Fruit fly (Drosophila melanogaster) whole organism, embryonic: ENCODE results near the gene CG45218.
A peak's percentile ranks its signal among the peaks of the same experiment; 100 is the strongest.

Experiments used
- Adf1 ChIP-seq: fragments of 200-800 bp; sonication (Bioruptor generic); IDR thresholded peaks from 2 replicates; pipeline ENCODE4 v1.3.6; 2022; ENCODE audit warnings: missing biosample characterization, missing genetic modification characterization
- CG10147 ChIP-seq: fragments of 200-800 bp; sonication (Bioruptor generic); optimal IDR thresholded peaks from 2 replicates; lab custom pipeline; 2019; ENCODE audit warnings: missing biosample characterization, mild to moderate bottlenecking, missing genetic modification characterization, moderate library complexity
- CG12219 ChIP-seq: fragments of 200-800 bp; sonication (Bioruptor generic); optimal IDR thresholded peaks from 3 replicates; lab custom pipeline; 2018; ENCODE audit warnings: missing biosample characterization, mild to moderate bottlenecking, missing genetic modification characterization
- CG12299 ChIP-seq: fragments of 200-800 bp; sonication (Bioruptor generic); optimal IDR thresholded peaks from 2 replicates; lab custom pipeline; 2018; ENCODE audit warnings: missing biosample characterization, mild to moderate bottlenecking, missing genetic modification characterization
- CG12769 ChIP-seq: fragments of 200-800 bp; sonication (Bioruptor generic); optimal IDR thresholded peaks from 2 replicates; lab custom pipeline; 2019; ENCODE audit warnings: missing biosample characterization, mild to moderate bottlenecking, missing genetic modification characterization, moderate library complexity
- CG18599 ChIP-seq: fragments of 200-800 bp; sonication (Bioruptor generic); optimal IDR thresholded peaks from 3 replicates; lab custom pipeline; 2017; ENCODE audit warnings: missing biosample characterization, missing genetic modification characterization, mild to moderate bottlenecking, moderate library complexity, missing genetic modification reagents
- CG2678 ChIP-seq: fragments of 200-800 bp; sonication (Bioruptor generic); optimal IDR thresholded peaks from 3 replicates; lab custom pipeline; 2019; ENCODE audit warnings: missing biosample characterization, mild to moderate bottlenecking, missing genetic modification characterization, moderate library complexity
- CG3281 ChIP-seq: fragments of 200-800 bp; sonication (Bioruptor generic); optimal IDR thresholded peaks from 3 replicates; lab custom pipeline; 2017; ENCODE audit warnings: missing biosample characterization, mild to moderate bottlenecking, missing genetic modification characterization
- CG43689 ChIP-seq: fragments of 200-800 bp; sonication (Bioruptor generic); IDR thresholded peaks from 2 replicates; pipeline ENCODE4 v1.3.6; 2022; ENCODE audit warnings: missing biosample characterization, missing genetic modification characterization
- CG6765 ChIP-seq: fragments of 200-800 bp; sonication (Bioruptor generic); optimal IDR thresholded peaks from 3 replicates; lab custom pipeline; 2017; ENCODE audit warnings: missing biosample characterization, mild to moderate bottlenecking, missing genetic modification characterization
- CG8290 ChIP-seq, 3 experiments: fragments of 200-800 bp; sonication (Bioruptor generic); optimal IDR thresholded peaks; 2 replicates each; lab custom pipeline; 2016 to 2019; ENCODE audit warnings: missing biosample characterization in 3 of 3, missing genetic modification characterization in 3 of 3, mild to moderate bottlenecking in 2 of 3, moderate library complexity in 1 of 3
- CG9437 ChIP-seq: fragments of 200-800 bp; sonication (Bioruptor generic); optimal IDR thresholded peaks from 2 replicates; lab custom pipeline; 2018; ENCODE audit warnings: missing biosample characterization, mild to moderate bottlenecking, missing genetic modification characterization
- Dip2 ChIP-seq: fragments of 200-800 bp; sonication (Bioruptor generic); IDR thresholded peaks from 2 replicates; pipeline ENCODE4 v1.3.6; 2022; ENCODE audit warnings: missing biosample characterization, missing genetic modification characterization
- Drgx ChIP-seq: fragments of 200-800 bp; sonication (Bioruptor generic); IDR thresholded peaks from 2 replicates; pipeline ENCODE4 v1.3.6; 2022; ENCODE audit warnings: missing biosample characterization, missing genetic modification characterization
- E2f1 ChIP-seq: fragments of 200-800 bp; sonication (Bioruptor generic); IDR thresholded peaks from 2 replicates; pipeline ENCODE4 v1.3.6; 2022; ENCODE audit warnings: missing biosample characterization, missing genetic modification characterization
- Ets97D ChIP-seq: fragments of 200-800 bp; sonication (Bioruptor generic); optimal IDR thresholded peaks from 3 replicates; lab custom pipeline; 2016; ENCODE audit warnings: missing biosample characterization, missing genetic modification characterization
- HLH3B ChIP-seq: fragments of 200-800 bp; sonication (Bioruptor generic); IDR thresholded peaks from 2 replicates; pipeline ENCODE4 v1.3.6; 2022; ENCODE audit warnings: missing biosample characterization, missing genetic modification characterization
- HmgD ChIP-seq: fragments of 200-800 bp; sonication (Bioruptor generic); optimal IDR thresholded peaks from 3 replicates; lab custom pipeline; 2016; ENCODE audit warnings: missing biosample characterization, missing genetic modification characterization
- Hmr ChIP-seq: fragments of 200-800 bp; sonication (Bioruptor generic); optimal IDR thresholded peaks from 3 replicates; lab custom pipeline; 2017; ENCODE audit warnings: mild to moderate bottlenecking, missing biosample characterization, missing genetic modification reagents, missing genetic modification characterization
- Hsf ChIP-seq: fragments of 200-800 bp; sonication (Bioruptor generic); optimal IDR thresholded peaks from 3 replicates; lab custom pipeline; 2016; ENCODE audit warnings: missing biosample characterization, missing genetic modification characterization
- MESR4 ChIP-seq: fragments of 200-800 bp; sonication (Bioruptor generic); optimal IDR thresholded peaks from 2 replicates; lab custom pipeline; 2018; ENCODE audit warnings: missing biosample characterization, mild to moderate bottlenecking, missing genetic modification characterization, moderate library complexity
- Nf-YA ChIP-seq: fragments of 200-800 bp; sonication (Bioruptor generic); IDR thresholded peaks from 2 replicates; pipeline ENCODE4 v1.3.6; 2022; ENCODE audit warnings: missing biosample characterization, missing genetic modification characterization
- Optix ChIP-seq: fragments of 200-800 bp; sonication (Bioruptor generic); IDR thresholded peaks from 3 replicates; pipeline ENCODE4 v1.3.6; 2022; ENCODE audit warnings: missing biosample characterization, missing genetic modification characterization
- Poxn ChIP-seq: fragments of 200-800 bp; sonication (Bioruptor generic); IDR thresholded peaks from 2 replicates; pipeline ENCODE4 v1.3.6; 2022; ENCODE audit warnings: missing biosample characterization, missing genetic modification characterization
- Spps ChIP-seq: fragments of 200-800 bp; sonication (Bioruptor generic); optimal IDR thresholded peaks from 2 replicates; lab custom pipeline; 2018; ENCODE audit warnings: missing biosample characterization, mild to moderate bottlenecking, missing genetic modification characterization
- Ssrp ChIP-seq: fragments of 200-800 bp; sonication (Bioruptor generic); optimal IDR thresholded peaks from 2 replicates; lab custom pipeline; 2018; ENCODE audit warnings: missing biosample characterization, mild to moderate bottlenecking, missing genetic modification characterization, moderate library complexity
- TFAM ChIP-seq: fragments of 200-800 bp; sonication (Bioruptor generic); optimal IDR thresholded peaks from 2 replicates; lab custom pipeline; 2017; ENCODE audit warnings: missing biosample characterization, missing genetic modification characterization, inconsistent platforms
- ase ChIP-seq: fragments of 200-800 bp; sonication (Bioruptor generic); IDR thresholded peaks from 3 replicates; pipeline ENCODE4 v1.3.6; 2022; ENCODE audit warnings: missing biosample characterization, missing genetic modification characterization
- corto ChIP-seq: fragments of 200-800 bp; sonication (Bioruptor generic); optimal IDR thresholded peaks from 2 replicates; lab custom pipeline; 2016; ENCODE audit warnings: missing biosample characterization, mild to moderate bottlenecking, missing genetic modification characterization, moderate library complexity
- grn ChIP-seq: fragments of 200-800 bp; sonication (Bioruptor generic); optimal IDR thresholded peaks from 3 replicates; lab custom pipeline; 2017; ENCODE audit warnings: missing biosample characterization, missing genetic modification characterization
- gro ChIP-seq: fragments of 200-800 bp; sonication (Bioruptor generic); optimal IDR thresholded peaks from 2 replicates; lab custom pipeline; 2016; ENCODE audit warnings: missing biosample characterization, missing genetic modification characterization
- hkb ChIP-seq, 2 experiments: fragments of 200-800 bp in 1 of 2; fragments of >200 bp in 1 of 2; sonication (Bioruptor generic) in 1 of 2; IDR thresholded peaks in 1 of 2; optimal IDR thresholded peaks in 1 of 2; 2 replicates each; pipeline versions ENCODE4 v1.3.6 to Lab custom; 2017 to 2022; ENCODE audit warnings: missing biosample characterization in 1 of 2, missing genetic modification characterization in 1 of 2
- lbe ChIP-seq: fragments of 200-800 bp; sonication (Bioruptor generic); optimal IDR thresholded peaks from 2 replicates; lab custom pipeline; 2016; ENCODE audit warnings: missing biosample characterization, mild to moderate bottlenecking, missing genetic modification characterization
- nerfin-1 ChIP-seq: fragments of 200-800 bp; sonication (Bioruptor generic); optimal IDR thresholded peaks from 3 replicates; lab custom pipeline; 2019; ENCODE audit warnings: missing biosample characterization, mild to moderate bottlenecking, missing genetic modification characterization, moderate library complexity
- pnt ChIP-seq: fragments of 200-800 bp; sonication (Bioruptor generic); optimal IDR thresholded peaks from 3 replicates; lab custom pipeline; 2016; ENCODE audit warnings: missing biosample characterization, missing genetic modification characterization
- psq ChIP-seq: fragments of 200-800 bp; sonication (Bioruptor generic); optimal IDR thresholded peaks from 2 replicates; lab custom pipeline; 2017; ENCODE audit warnings: missing biosample characterization, missing genetic modification characterization
- seq ChIP-seq: fragments of 200-800 bp; sonication (Bioruptor generic); IDR thresholded peaks from 2 replicates; pipeline ENCODE4 v1.3.6; 2022; ENCODE audit warnings: missing biosample characterization, missing genetic modification characterization
- unc-4 ChIP-seq: fragments of 200-800 bp; sonication (Bioruptor generic); IDR thresholded peaks from 2 replicates; pipeline ENCODE4 v1.3.6; 2022; ENCODE audit warnings: missing biosample characterization, missing genetic modification characterization; ENCODE audit not compliant: partially characterized antibody
- vnd ChIP-seq: fragments of 200-800 bp; sonication (Bioruptor generic); IDR thresholded peaks from 3 replicates; pipeline ENCODE4 v1.3.6; 2022; ENCODE audit warnings: missing biosample characterization, missing genetic modification characterization; ENCODE audit not compliant: partially characterized antibody
- wek ChIP-seq: fragments of 200-800 bp; sonication (Bioruptor generic); optimal IDR thresholded peaks from 3 replicates; lab custom pipeline; 2018; ENCODE audit warnings: missing biosample characterization, mild to moderate bottlenecking, missing genetic modification characterization, moderate library complexity
- zen ChIP-seq: fragments of 200-800 bp; sonication (Bioruptor generic); optimal IDR thresholded peaks from 3 replicates; lab custom pipeline; 2018; ENCODE audit warnings: missing biosample characterization, mild to moderate bottlenecking, missing genetic modification characterization, moderate library complexity

The CG45218 gene

DNA sequence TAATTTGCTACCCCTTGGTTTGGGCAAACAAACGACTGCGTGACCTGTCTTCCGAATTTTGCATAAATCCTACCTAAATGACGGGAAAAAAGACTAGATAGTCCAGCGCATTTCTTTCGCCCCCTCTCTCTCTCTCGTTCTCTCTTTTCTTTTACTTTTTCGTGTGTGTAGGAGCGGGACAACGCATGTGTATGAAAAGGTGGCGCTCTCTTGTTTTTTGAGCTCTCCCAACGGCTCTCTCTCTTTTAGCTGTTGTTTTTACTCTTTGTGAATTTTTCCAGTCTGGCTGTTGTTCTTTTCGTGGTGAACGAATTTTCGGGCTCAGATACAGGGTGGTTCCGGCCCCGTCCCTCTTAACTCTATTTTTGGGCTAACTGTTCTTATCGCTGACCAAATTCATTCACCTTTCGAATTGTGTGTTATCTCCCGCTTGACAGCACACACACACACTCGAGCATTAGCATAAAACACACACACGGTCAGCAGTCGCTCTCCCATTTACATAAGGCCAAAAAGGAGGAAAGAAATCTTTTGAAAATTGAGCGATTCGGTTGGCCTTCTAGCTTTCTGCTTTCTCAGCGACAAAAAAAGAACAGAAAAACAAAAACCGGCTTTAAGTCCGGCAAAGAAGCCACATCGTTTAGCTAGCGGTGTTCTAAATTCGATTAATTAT lies 1.1 kb upstream of the CG45218 start (continued):
- no peak for TF ChIP-seq Hsf (GFP tag; lab: Kevin White, UChicago)
- TF ChIP-seq HmgD = no peak
- TF ChIP-seq grn (GFP tag; lab: Kevin White, UChicago) = peak; percentile 23
- no peak for TF ChIP-seq CG10147 (GFP tag; lab: Kevin White, UChicago)
- no peak for TF ChIP-seq CG12219 (GFP tag; lab: Kevin White, UChicago)
- no peak for TF ChIP-seq Poxn
- TF ChIP-seq Drgx (GFP tag; lab: Robert Waterston, UW) = no peak
- TF ChIP-seq unc-4 (GFP tag; lab: Robert Waterston, UW) = no peak
- TF ChIP-seq Nf-YA (GFP tag; lab: Robert Waterston, UW) = no peak
- TF ChIP-seq Hmr = peak; percentile 23
- no peak for TF ChIP-seq Adf1 (GFP tag; lab: Robert Waterston, UW)
- TF ChIP-seq gro (GFP tag; lab: Kevin White, UChicago) = no peak
- peak; percentile 12 for TF ChIP-seq CG3281 (GFP tag; lab: Kevin White, UChicago)
- no peak for TF ChIP-seq CG6765 (GFP tag; lab: Kevin White, UChicago)
- no peak for TF ChIP-seq seq (GFP tag; lab: Robert Waterston, UW)
- TF ChIP-seq E2f1 (GFP tag; lab: Robert Waterston, UW) = no peak
- no peak for TF ChIP-seq Dip2 (GFP tag; lab: Robert Waterston, UW)
- no peak for TF ChIP-seq Ssrp
- TF ChIP-seq CG9437 = no peak
- no peak for TF ChIP-seq HLH3B
- TF ChIP-seq lbe (GFP tag; lab: Kevin White, UChicago) = peak; percentile 54
- TF ChIP-seq hkb (optimal IDR thresholded peaks at IDR 0.05; lab: Kevin White, UChicago) = no peak
- no peak for TF ChIP-seq hkb (GFP tag; IDR thresholded peaks at IDR 0.05; lab: Robert Waterston, UW)
- peak; percentile 63 for TF ChIP-seq CG12769 (tag; lab: Kevin White, UChicago)
- no peak for TF ChIP-seq MESR4
- TF ChIP-seq CG8290 (GFP tag; optimal IDR thresholded peaks at IDR 0.05; lab: Kevin White, UChicago) = no peak
- no peak for TF ChIP-seq CG8290 (tag; optimal IDR thresholded peaks at IDR 0.05; lab: Kevin White, UChicago)
- no peak for TF ChIP-seq TFAM (GFP tag; lab: Kevin White, UChicago)
- no peak for TF ChIP-seq zen (tag; lab: Kevin White, UChicago)
- TF ChIP-seq ase (GFP tag; lab: Robert Waterston, UW) = no peak
- no peak for TF ChIP-seq CG12299 (tag; lab: Kevin White, UChicago)
- TF ChIP-seq nerfin-1 (tag; lab: Kevin White, UChicago) = no peak
- no peak for TF ChIP-seq CG43689 (GFP tag; lab: Robert Waterston, UW)
- no peak for TF ChIP-seq psq (GFP tag; lab: Kevin White, UChicago)
- TF ChIP-seq corto (GFP tag; lab: Kevin White, UChicago) = no peak
- no peak for TF ChIP-seq CG2678 (tag; lab: Kevin White, UChicago)
- no peak for TF ChIP-seq Ets97D (GFP tag; lab: Kevin White, UChicago)
- TF ChIP-seq vnd = no peak
- no peak for TF ChIP-seq pnt
- no peak for TF ChIP-seq wek
- TF ChIP-seq Optix (GFP tag; lab: Robert Waterston, UW) = no peak
- no peak for TF ChIP-seq Spps (tag; lab: Kevin White, UChicago)
- TF ChIP-seq CG18599 (GFP tag; lab: Kevin White, UChicago) = peak; percentile 44
